Fruit fly (Drosophila melanogaster): ENCODE measurements around the gene chico.
A peak's percentile ranks its signal among the peaks of the same experiment; 100 is the strongest.

chico gene

dm6 chr2L:10226213-10226723, 20.6 kb downstream of the chico start:
- TF ChIP-seq fru (GFP tag; optimal IDR thresholded peaks at IDR 0.05) (no peak), rgr (GFP tag; optimal IDR thresholded peaks at IDR 0.05) (no peak), woc (GFP tag; optimal IDR thresholded peaks at IDR 0.05) (no peak), dl (GFP tag; optimal IDR thresholded peaks at IDR 0.05; ENCODE audit: insufficient read depth in 1 of 2, partially characterized antibody in 2 of 2) (no peak), Dif (GFP tag; optimal IDR thresholded peaks at IDR 0.05; ENCODE audit: partially characterized antibody) (no peak), dmrt93B (GFP tag; optimal IDR thresholded peaks at IDR 0.05) (no peak), Rel (GFP tag; optimal IDR thresholded peaks at IDR 0.05) (peak; percentile 9), Rel (tag; optimal IDR thresholded peaks at IDR 0.05) (no peak), dsf (GFP tag; optimal IDR thresholded peaks at IDR 0.05; ENCODE audit: borderline replicate concordance) (no peak)

dm6 chr2L:10222550-10223231, 24.2 kb downstream of the chico start, which contains the start of gene Bcs1:
Gene Bcs1 (plus strand): TSS chr2L:10222657.
- TF ChIP-seq br (GFP tag; optimal IDR thresholded peaks at IDR 0.05) (no peak), dmrt93B (GFP tag; optimal IDR thresholded peaks at IDR 0.05) (no peak), Vsx2 (GFP tag; optimal IDR thresholded peaks at IDR 0.05; ENCODE audit: partially characterized antibody) (no peak), dsf (GFP tag; optimal IDR thresholded peaks at IDR 0.05; ENCODE audit: borderline replicate concordance) (no peak), dl (GFP tag; optimal IDR thresholded peaks at IDR 0.05; ENCODE audit: insufficient read depth in 1 of 2, partially characterized antibody in 2 of 2) (no peak), Abd-B (GFP tag; optimal IDR thresholded peaks at IDR 0.05) (no peak), Jra (GFP tag; optimal IDR thresholded peaks at IDR 0.05) (no peak), Dif (GFP tag; optimal IDR thresholded peaks at IDR 0.05; ENCODE audit: partially characterized antibody) (no peak), h (GFP tag; optimal IDR thresholded peaks at IDR 0.05) (no peak), sv (GFP tag; optimal IDR thresholded peaks at IDR 0.05) (no peak), usp (GFP tag; optimal IDR thresholded peaks at IDR 0.05) (no peak), tai (GFP tag; optimal IDR thresholded peaks at IDR 0.05) (peak; percentile 58), woc (GFP tag; optimal IDR thresholded peaks at IDR 0.05) (no peak), fru (GFP tag; optimal IDR thresholded peaks at IDR 0.05) (no peak), brk (GFP tag; optimal IDR thresholded peaks at IDR 0.05) (peak; percentile 60), Hr78 (GFP tag; optimal IDR thresholded peaks at IDR 0.05) (no peak), Rel (GFP tag; optimal IDR thresholded peaks at IDR 0.05) (no peak), Rel (tag; optimal IDR thresholded peaks at IDR 0.05) (peak; percentile 7), Hr83 (GFP tag; optimal IDR thresholded peaks at IDR 0.05; ENCODE audit: poor library complexity, severe bottlenecking) (no peak)

- no peak for TF ChIP-seq dmrt93B (GFP tag; optimal IDR thresholded peaks at IDR 0.05)
- no peak for TF ChIP-seq Vsx2 (GFP tag; optimal IDR thresholded peaks at IDR 0.05; ENCODE audit: partially characterized antibody)
- TF ChIP-seq foxo (GFP tag; optimal IDR thresholded peaks at IDR 0.05) = no peak
- TF ChIP-seq jim (GFP tag; optimal IDR thresholded peaks at IDR 0.05) = no peak
- TF ChIP-seq br (GFP tag; optimal IDR thresholded peaks at IDR 0.05) = no peak
- TF ChIP-seq psq (GFP tag; optimal IDR thresholded peaks at IDR 0.05) = no peak
- no peak for TF ChIP-seq tai (GFP tag; optimal IDR thresholded peaks at IDR 0.05)
- no peak for TF ChIP-seq fru (GFP tag; optimal IDR thresholded peaks at IDR 0.05)
- no peak for TF ChIP-seq Dfd (GFP tag; optimal IDR thresholded peaks at IDR 0.05)
- TF ChIP-seq pan (optimal IDR thresholded peaks at IDR 0.05) = no peak
- TF ChIP-seq Hr83 (GFP tag; optimal IDR thresholded peaks at IDR 0.05; ENCODE audit: poor library complexity, severe bottlenecking) = no peak
- no peak for TF ChIP-seq Rel (GFP tag; optimal IDR thresholded peaks at IDR 0.05)
- no peak for TF ChIP-seq Rel (tag; optimal IDR thresholded peaks at IDR 0.05)
- TF ChIP-seq GATAd (GFP tag; optimal IDR thresholded peaks at IDR 0.05) = no peak
- TF ChIP-seq brk (GFP tag; optimal IDR thresholded peaks at IDR 0.05) = no peak
- TF ChIP-seq woc (GFP tag; optimal IDR thresholded peaks at IDR 0.05) = no peak
- no peak for TF ChIP-seq CG32264 (GFP tag; optimal IDR thresholded peaks at IDR 0.05)
- no peak for TF ChIP-seq Jra (GFP tag; optimal IDR thresholded peaks at IDR 0.05)
- TF ChIP-seq dsf (GFP tag; optimal IDR thresholded peaks at IDR 0.05; ENCODE audit: borderline replicate concordance) = no peak
- no peak for TF ChIP-seq dl (GFP tag; optimal IDR thresholded peaks at IDR 0.05; ENCODE audit: insufficient read depth in 1 of 2, partially characterized antibody in 2 of 2)
- no peak for TF ChIP-seq sv (GFP tag; optimal IDR thresholded peaks at IDR 0.05)
These were observed 25.5 kb downstream of the chico start for dm6 chr2L:10221387-10221705.

dm6 chr2L:10220501-10221386, 26.1 kb downstream of the chico start, which contains the start of the genes Npc1a and Prosalpha6:
Gene Npc1a (minus strand): TSS chr2L:10221216.
Gene Prosalpha6 (plus strand): TSS chr2L:10221351.
- TF ChIP-seq lola (GFP tag; optimal IDR thresholded peaks at IDR 0.05) = no peak
- TF ChIP-seq N (GFP tag; optimal IDR thresholded peaks at IDR 0.05) = no peak
- TF ChIP-seq Hnf4 (GFP tag; optimal IDR thresholded peaks at IDR 0.05) = peak; percentile 19
- peak; percentile 44 for TF ChIP-seq sv (GFP tag; optimal IDR thresholded peaks at IDR 0.05)
- TF ChIP-seq Dfd (GFP tag; optimal IDR thresholded peaks at IDR 0.05) = no peak
- no peak for TF ChIP-seq Mio (GFP tag; optimal IDR thresholded peaks at IDR 0.05)
- TF ChIP-seq tai (GFP tag; optimal IDR thresholded peaks at IDR 0.05) = peak; percentile 57
- no peak for TF ChIP-seq br (GFP tag; optimal IDR thresholded peaks at IDR 0.05)
- TF ChIP-seq Myc (optimal IDR thresholded peaks at IDR 0.05) = peak; percentile 14
- peak; percentile 19 for TF ChIP-seq ey (GFP tag; optimal IDR thresholded peaks at IDR 0.05)
- no peak for TF ChIP-seq jim (GFP tag; optimal IDR thresholded peaks at IDR 0.05)
- TF ChIP-seq dl (GFP tag; optimal IDR thresholded peaks at IDR 0.05; ENCODE audit: insufficient read depth in 1 of 2, partially characterized antibody in 2 of 2) = no peak
- TF ChIP-seq woc (GFP tag; optimal IDR thresholded peaks at IDR 0.05) = peak; percentile 88
- TF ChIP-seq Dif (GFP tag; optimal IDR thresholded peaks at IDR 0.05; ENCODE audit: partially characterized antibody) = peak; percentile 58
- peak; percentile 36 for TF ChIP-seq Hr83 (GFP tag; optimal IDR thresholded peaks at IDR 0.05; ENCODE audit: poor library complexity, severe bottlenecking)
- TF ChIP-seq Vsx2 (GFP tag; optimal IDR thresholded peaks at IDR 0.05; ENCODE audit: partially characterized antibody) = no peak
